Fruit fly (Drosophila melanogaster): ENCODE measurements around the gene Vps15.

Gene Vps15

dm6 chr3R:9245576-9246200 lies at the start of gene Vps15 (continued):
- no peak for TF ChIP-seq CG30431 (GFP tag; optimal IDR thresholded peaks at IDR 0.05)
- peak; percentile 12 for TF ChIP-seq MTF-1 (GFP tag; optimal IDR thresholded peaks at IDR 0.05; ENCODE audit: borderline replicate concordance)
- peak; percentile 72 for TF ChIP-seq Nf-YC (tag; optimal IDR thresholded peaks at IDR 0.05)
- peak; percentile 22; the same call in 1 of the 3 replicates for TF ChIP-seq mld (GFP tag; IDR thresholded peaks at IDR 0.05; ENCODE audit: partially characterized antibody)
- TF ChIP-seq stwl (tag; optimal IDR thresholded peaks at IDR 0.05), result peak; percentile 63
- peak; percentile 32 for TF ChIP-seq CG33213 (GFP tag; optimal IDR thresholded peaks at IDR 0.05)
- TF ChIP-seq CG15269 (tag; optimal IDR thresholded peaks at IDR 0.05), result peak; percentile 83
- TF ChIP-seq CG34376 (GFP tag; optimal IDR thresholded peaks at IDR 0.05), result peak; percentile 62
- peak; percentile 74; the same call in 2 of the 3 replicates for TF ChIP-seq zen2 (GFP tag; IDR thresholded peaks at IDR 0.05; ENCODE audit: partially characterized antibody)
- peak; percentile 70 for TF ChIP-seq CHES-1-like (GFP tag; optimal IDR thresholded peaks at IDR 0.05)
- TF ChIP-seq CG16815 (GFP tag; optimal IDR thresholded peaks at IDR 0.05), result peak; percentile 15
- no peak for TF ChIP-seq ash1 (GFP tag; optimal IDR thresholded peaks at IDR 0.05)
- peak; percentile 61 for TF ChIP-seq CG5180 (GFP tag; optimal IDR thresholded peaks at IDR 0.05)
- TF ChIP-seq TFAM (GFP tag; optimal IDR thresholded peaks at IDR 0.05), result no peak
- TF ChIP-seq Rfx (GFP tag; IDR thresholded peaks at IDR 0.05), result peak; percentile 84
- peak; percentile 65 for TF ChIP-seq tap (tag; optimal IDR thresholded peaks at IDR 0.05)
- TF ChIP-seq Spps (tag; optimal IDR thresholded peaks at IDR 0.05), result peak; percentile 51
- TF ChIP-seq CG3065 (GFP tag; optimal IDR thresholded peaks at IDR 0.05), result peak; percentile 54
- TF ChIP-seq Ravus (GFP tag; IDR thresholded peaks at IDR 0.05), result no peak
- peak; percentile 75; the same call in 2 of the 3 replicates for TF ChIP-seq Dbx (GFP tag; IDR thresholded peaks at IDR 0.05)
- TF ChIP-seq wor (GFP tag; IDR thresholded peaks at IDR 0.05), result no peak; the same call in 1 of the 2 replicates
- no peak for TF ChIP-seq Oaz (GFP tag; IDR thresholded peaks at IDR 0.05)
- peak; percentile 50 to 72 for TF ChIP-seq dpn (GFP tag; optimal IDR thresholded peaks at IDR 0.05)
- TF ChIP-seq gt (GFP tag; IDR thresholded peaks at IDR 0.05), result no peak
- peak; percentile 63; the same call in 2 of the 4 replicates for TF ChIP-seq chinmo (GFP tag; IDR thresholded peaks at IDR 0.05; ENCODE audit: partially characterized antibody)
- peak; percentile 86 for TF ChIP-seq CoRest (tag; optimal IDR thresholded peaks at IDR 0.05)
- TF ChIP-seq fd102C (GFP tag; optimal IDR thresholded peaks at IDR 0.05), result no peak
- peak; percentile 81 for TF ChIP-seq zfh1 (GFP tag; IDR thresholded peaks at IDR 0.05)
- TF ChIP-seq klu (GFP tag; IDR thresholded peaks at IDR 0.05), result peak; percentile 50; the same call in 1 of the 2 replicates
- peak; percentile 47 for TF ChIP-seq CG13775 (GFP tag; optimal IDR thresholded peaks at IDR 0.05)
- TF ChIP-seq Myb (GFP tag; optimal IDR thresholded peaks at IDR 0.05), result peak; percentile 18
- peak; percentile 2 for TF ChIP-seq CG4328 (GFP tag; optimal IDR thresholded peaks at IDR 0.05)
- peak; percentile 85 for TF ChIP-seq lab (GFP tag; optimal IDR thresholded peaks at IDR 0.05)
- TF ChIP-seq CG7271 (tag; optimal IDR thresholded peaks at IDR 0.05), result peak; percentile 71
- TF ChIP-seq CG12659 (GFP tag; optimal IDR thresholded peaks at IDR 0.05), result peak; percentile 79
- peak; percentile 29; the same call in 1 of the 2 replicates for TF ChIP-seq CG32772 (GFP tag; IDR thresholded peaks at IDR 0.05)
- peak; percentile 83 for TF ChIP-seq CG18599 (GFP tag; optimal IDR thresholded peaks at IDR 0.05)
- TF ChIP-seq gfzf (GFP tag; optimal IDR thresholded peaks at IDR 0.05), result peak; percentile 17
- TF ChIP-seq sens-2 (GFP tag; IDR thresholded peaks at IDR 0.05), result no peak
- peak; percentile 80 for TF ChIP-seq CG13894 (tag; optimal IDR thresholded peaks at IDR 0.05)
- TF ChIP-seq lola (GFP tag; optimal IDR thresholded peaks at IDR 0.05), result peak in 1 of 3 experiments; percentile 77
- TF ChIP-seq unpg (GFP tag; optimal IDR thresholded peaks at IDR 0.05), result peak; percentile 90
- no peak for TF ChIP-seq zf30C (GFP tag; optimal IDR thresholded peaks at IDR 0.05)
- TF ChIP-seq Gug (GFP tag; IDR thresholded peaks at IDR 0.05), result no peak
- no peak for TF ChIP-seq ro (GFP tag; IDR thresholded peaks at IDR 0.05)
- peak; percentile 76 for TF ChIP-seq CG8388 (GFP tag; optimal IDR thresholded peaks at IDR 0.05)
- TF ChIP-seq CG10209 (GFP tag; optimal IDR thresholded peaks at IDR 0.05), result peak; percentile 58
- peak; percentile 78 for TF ChIP-seq Ptx1 (GFP tag; IDR thresholded peaks at IDR 0.05)

All from whole organism, embryonic.